Worm (Caenorhabditis elegans) whole organism, L4/young adult: ENCODE measurements around the gene ttbk-3.

ENCODE experiments used
- W03F9.2 ChIP-seq: fragments of 150-350 bp; optimal IDR thresholded peaks from 2 replicates; lab custom pipeline; 2014; ENCODE audit warnings: missing biosample characterization, missing genetic modification characterization
- dao-5 ChIP-seq: sonication (generic microtip); optimal IDR thresholded peaks from 2 replicates; lab custom pipeline; 2016; ENCODE audit warnings: missing genotype, missing genetic modification characterization, moderate library complexity, missing compliant biosample characterization
- him-1 ChIP-seq: sonication (generic microtip); optimal IDR thresholded peaks from 2 replicates; lab custom pipeline; 2016; ENCODE audit warnings: missing genotype, missing genetic modification reagents, missing genetic modification characterization, missing compliant biosample characterization

Gene ttbk-3

ce11 chrIV:9889857-9890256 lies at the start of gene ttbk-3:
Gene ttbk-3, minus strand, starts transcription at chrIV:9889957.
- TF ChIP-seq W03F9.2 (tag; lab: Kevin White, UChicago), result no peak
- TF ChIP-seq dao-5, result no peak
- no peak for TF ChIP-seq him-1 (tag; lab: Kevin White, UChicago)

ce11 chrIV:9933580-9933979 lies 43.8 kb upstream of the ttbk-3 start, which contains the start of gene spe-29:
Gene spe-29, plus strand, starts transcription at chrIV:9933880.
- TF ChIP-seq W03F9.2 (tag; lab: Kevin White, UChicago) (no peak), dao-5 (no peak), him-1 (tag; lab: Kevin White, UChicago) (no peak)

- TF ChIP-seq W03F9.2 (tag; lab: Kevin White, UChicago), result no peak
- TF ChIP-seq him-1 (tag; lab: Kevin White, UChicago), result no peak
- no peak for TF ChIP-seq dao-5
These were observed 42.3 kb upstream of the ttbk-3 start, which contains the start of the genes trmt-10A and F25H8.2 for ce11 chrIV:9932055-9932454. Gene trmt-10A, minus strand, starts transcription at chrIV:9932213. Gene F25H8.2, plus strand, starts transcription at chrIV:9932235.

- TF ChIP-seq dao-5 (no peak), W03F9.2 (tag; lab: Kevin White, UChicago) (no peak), him-1 (tag; lab: Kevin White, UChicago) (no peak)
These were observed 38.6 kb upstream of the ttbk-3 start, which contains the start of gene dur-1 for ce11 chrIV:9928180-9928896. Gene dur-1, minus strand, starts transcription at chrIV:9928230.

- TF ChIP-seq dao-5, result no peak
- no peak for TF ChIP-seq him-1 (tag; lab: Kevin White, UChicago)
- TF ChIP-seq W03F9.2 (tag; lab: Kevin White, UChicago), result no peak
These were observed 34.7 kb upstream of the ttbk-3 start for ce11 chrIV:9924419-9924818.

- TF ChIP-seq dao-5 (no peak), him-1 (tag; lab: Kevin White, UChicago) (no peak), W03F9.2 (tag; lab: Kevin White, UChicago) (no peak)
These were observed 30.7 kb upstream of the ttbk-3 start for ce11 chrIV:9920426-9920825.

- TF ChIP-seq dao-5, result no peak
- TF ChIP-seq him-1 (tag; lab: Kevin White, UChicago), result no peak
- no peak for TF ChIP-seq W03F9.2 (tag; lab: Kevin White, UChicago)
These were observed 28.3 kb upstream of the ttbk-3 start for ce11 chrIV:9918021-9918420.

- TF ChIP-seq dao-5 (no peak), him-1 (tag; lab: Kevin White, UChicago) (no peak), W03F9.2 (tag; lab: Kevin White, UChicago) (no peak)
These were observed 26.5 kb upstream of the ttbk-3 start, which contains the start of gene bed-3 for ce11 chrIV:9916224-9916623. Gene bed-3, plus strand, starts transcription at chrIV:9916524.

ce11 chrIV:9915128-9915527 lies 25.4 kb upstream of the ttbk-3 start:
- no peak for TF ChIP-seq him-1 (tag; lab: Kevin White, UChicago)
- no peak for TF ChIP-seq W03F9.2 (tag; lab: Kevin White, UChicago)
- no peak for TF ChIP-seq dao-5

ce11 chrIV:9913064-9913463 lies 23.3 kb upstream of the ttbk-3 start:
- TF ChIP-seq him-1 (tag; lab: Kevin White, UChicago) (no peak), dao-5 (no peak), W03F9.2 (tag; lab: Kevin White, UChicago) (no peak)

- no peak for TF ChIP-seq dao-5
- TF ChIP-seq W03F9.2 (tag; lab: Kevin White, UChicago), result no peak
- TF ChIP-seq him-1 (tag; lab: Kevin White, UChicago), result no peak
These were observed 13.9 kb upstream of the ttbk-3 start, which contains the start of gene best-13 for ce11 chrIV:9903608-9904007. Gene best-13, plus strand, starts transcription at chrIV:9903908.

ce11 chrIV:9899227-9899626 lies 9.5 kb upstream of the ttbk-3 start:
- no peak for TF ChIP-seq W03F9.2 (tag; lab: Kevin White, UChicago)
- no peak for TF ChIP-seq him-1 (tag; lab: Kevin White, UChicago)
- no peak for TF ChIP-seq dao-5

- TF ChIP-seq W03F9.2 (tag; lab: Kevin White, UChicago) (no peak), him-1 (tag; lab: Kevin White, UChicago) (no peak), dao-5 (no peak)
These were observed 9.0 kb upstream of the ttbk-3 start, which contains the start of gene tbc-3 for ce11 chrIV:9898712-9899111. Gene tbc-3, plus strand, starts transcription at chrIV:9899012.

ce11 chrIV:9895088-9895487 lies 5.3 kb upstream of the ttbk-3 start, which contains the start of gene ssp-32:
Gene ssp-32, plus strand, starts transcription at chrIV:9895388.
- no peak for TF ChIP-seq him-1 (tag; lab: Kevin White, UChicago)
- no peak for TF ChIP-seq W03F9.2 (tag; lab: Kevin White, UChicago)
- no peak for TF ChIP-seq dao-5
